Fruit fly (Drosophila melanogaster): ENCODE results near the gene Or85d.

The Or85d gene

dm6 chr3R:8577409-8578255 lies 25.2 kb downstream of the Or85d start, which contains the start of gene 5-HT2B (continued):
- TF ChIP-seq pb (GFP tag; optimal IDR thresholded peaks at IDR 0.05) = no peak
- no peak for TF ChIP-seq CG6765 (GFP tag; optimal IDR thresholded peaks at IDR 0.05)
- no peak for TF ChIP-seq ERR (GFP tag; optimal IDR thresholded peaks at IDR 0.05)
- TF ChIP-seq vvl (GFP tag; IDR thresholded peaks at IDR 0.05) = peak; percentile 46; the same call in 1 of the 2 replicates
- TF ChIP-seq CG4282 (GFP tag; optimal IDR thresholded peaks at IDR 0.05) = no peak
- TF ChIP-seq dan (GFP tag; IDR thresholded peaks at IDR 0.05) = no peak
- peak; percentile 13; the same call in 1 of the 2 replicates for TF ChIP-seq CG3847 (GFP tag; IDR thresholded peaks at IDR 0.05)
- TF ChIP-seq Awh (GFP tag; IDR thresholded peaks at IDR 0.05) = no peak
- no peak for TF ChIP-seq CG13287 (GFP tag; IDR thresholded peaks at IDR 0.05; ENCODE audit: partially characterized antibody)
- no peak for TF ChIP-seq ab (GFP tag; optimal IDR thresholded peaks at IDR 0.05)
- no peak for TF ChIP-seq nom (GFP tag; optimal IDR thresholded peaks at IDR 0.05)
- no peak for TF ChIP-seq CG8089 (GFP tag; optimal IDR thresholded peaks at IDR 0.05)
- TF ChIP-seq ssp (GFP tag; IDR thresholded peaks at IDR 0.05) = no peak
- no peak for TF ChIP-seq lbe (GFP tag; optimal IDR thresholded peaks at IDR 0.05)
- peak; percentile 91 for TF ChIP-seq scrt (GFP tag; optimal IDR thresholded peaks at IDR 0.05)
- no peak for TF ChIP-seq maf-S (GFP tag; optimal IDR thresholded peaks at IDR 0.05)
- TF ChIP-seq CG2712 (tag; optimal IDR thresholded peaks at IDR 0.05) = no peak
- TF ChIP-seq Dad (GFP tag; optimal IDR thresholded peaks at IDR 0.05) = no peak
- TF ChIP-seq CG17385 (GFP tag; optimal IDR thresholded peaks at IDR 0.05) = peak; percentile 37
- TF ChIP-seq Oli (tag; optimal IDR thresholded peaks at IDR 0.05) = peak; percentile 31
- peak; percentile 27 for TF ChIP-seq CG10209 (GFP tag; optimal IDR thresholded peaks at IDR 0.05)
- no peak for TF ChIP-seq CG13624 (GFP tag; optimal IDR thresholded peaks at IDR 0.05)
- no peak for TF ChIP-seq CG3065 (GFP tag; optimal IDR thresholded peaks at IDR 0.05)
- TF ChIP-seq CG6254 (GFP tag; optimal IDR thresholded peaks at IDR 0.05) = no peak
- peak; percentile 40 for TF ChIP-seq CG9215 (GFP tag; IDR thresholded peaks at IDR 0.05)
- TF ChIP-seq Mrtf (GFP tag; IDR thresholded peaks at IDR 0.05) = no peak
- TF ChIP-seq Sox100B (GFP tag; optimal IDR thresholded peaks at IDR 0.05) = no peak
- peak; percentile 39 for TF ChIP-seq dmrt99B (tag; optimal IDR thresholded peaks at IDR 0.05)
- no peak for TF ChIP-seq CG15011 (GFP tag; optimal IDR thresholded peaks at IDR 0.05)
- TF ChIP-seq CG12769 (tag; optimal IDR thresholded peaks at IDR 0.05) = no peak
- no peak for TF ChIP-seq CG1529 (GFP tag; optimal IDR thresholded peaks at IDR 0.05)
- no peak for TF ChIP-seq sna (GFP tag; IDR thresholded peaks at IDR 0.05; ENCODE audit: partially characterized antibody)
- TF ChIP-seq CG10565 (GFP tag; optimal IDR thresholded peaks at IDR 0.05) = no peak
- TF ChIP-seq CG9817 (tag; optimal IDR thresholded peaks at IDR 0.05) = peak; percentile 27
- no peak for TF ChIP-seq CG15514 (GFP tag; optimal IDR thresholded peaks at IDR 0.05)
- TF ChIP-seq dpn (GFP tag; optimal IDR thresholded peaks at IDR 0.05) = peak in 1 of 2 experiments; percentile 36
- TF ChIP-seq CG3838 (GFP tag; optimal IDR thresholded peaks at IDR 0.05) = no peak
- TF ChIP-seq crc (GFP tag; optimal IDR thresholded peaks at IDR 0.05) = no peak
- peak; percentile 65 for TF ChIP-seq CG2678 (tag; optimal IDR thresholded peaks at IDR 0.05)
- no peak for TF ChIP-seq hkb (optimal IDR thresholded peaks at IDR 0.05)
- TF ChIP-seq hkb (GFP tag; IDR thresholded peaks at IDR 0.05) = no peak
- no peak for TF ChIP-seq br (optimal IDR thresholded peaks at IDR 0.05)
- TF ChIP-seq Fer2 (tag; optimal IDR thresholded peaks at IDR 0.05) = no peak
- TF ChIP-seq pho (GFP tag; optimal IDR thresholded peaks at IDR 0.05) = no peak
- no peak for TF ChIP-seq HLHmδ (GFP tag; optimal IDR thresholded peaks at IDR 0.05)
- no peak for TF ChIP-seq Dfd (GFP tag; optimal IDR thresholded peaks at IDR 0.05)
- no peak for TF ChIP-seq H2.0 (GFP tag; IDR thresholded peaks at IDR 0.05)
- TF ChIP-seq Spps (tag; optimal IDR thresholded peaks at IDR 0.05) = no peak
- TF ChIP-seq Hand (GFP tag; optimal IDR thresholded peaks at IDR 0.05) = peak; percentile 40
- no peak for TF ChIP-seq CG9797 (GFP tag; optimal IDR thresholded peaks at IDR 0.05)

All from whole organism, embryonic.